Fruit fly (Drosophila melanogaster) whole organism, embryonic: ENCODE results near the gene Gycalpha99B.

ENCODE experiments used
- Ada2b ChIP-seq: fragments of 200-800 bp; sonication (Bioruptor generic); IDR thresholded peaks from 2 replicates; pipeline ENCODE4 v1.3.6; 2022; ENCODE audit warnings: missing biosample characterization, missing genetic modification characterization
- BEAF-32 ChIP-seq: fragments of 200-800 bp; sonication (Bioruptor generic); optimal IDR thresholded peaks from 3 replicates; lab custom pipeline; 2017; ENCODE audit warnings: missing biosample characterization, missing genetic modification characterization, mild to moderate bottlenecking, moderate library complexity, missing genetic modification reagents
- CG10267 ChIP-seq: fragments of 200-800 bp; sonication (Bioruptor generic); optimal IDR thresholded peaks from 2 replicates; lab custom pipeline; 2018; ENCODE audit warnings: missing biosample characterization, mild to moderate bottlenecking, missing genetic modification characterization, moderate library complexity
- CG15601 ChIP-seq: fragments of 200-800 bp; sonication (Bioruptor generic); optimal IDR thresholded peaks from 3 replicates; lab custom pipeline; 2019; ENCODE audit warnings: missing biosample characterization, mild to moderate bottlenecking, missing genetic modification characterization, moderate library complexity
- CG1603 ChIP-seq: fragments of 200-800 bp; sonication (Bioruptor generic); optimal IDR thresholded peaks from 2 replicates; lab custom pipeline; 2019; ENCODE audit warnings: missing biosample characterization, mild to moderate bottlenecking, missing genetic modification characterization, moderate library complexity
- CG16813 ChIP-seq: fragments of 200-800 bp; sonication (Bioruptor generic); IDR thresholded peaks from 3 replicates; pipeline ENCODE4 v1.3.6; 2022; ENCODE audit warnings: missing biosample characterization, missing genetic modification characterization; ENCODE audit not compliant: partially characterized antibody
- CG17612 ChIP-seq: fragments of 200-800 bp; sonication (Bioruptor generic); IDR thresholded peaks from 2 replicates; pipeline ENCODE4 v1.3.6; 2022; ENCODE audit warnings: missing biosample characterization, missing genetic modification characterization
- CG17802 ChIP-seq: fragments of 200-800 bp; sonication (Bioruptor generic); optimal IDR thresholded peaks from 2 replicates; lab custom pipeline; 2018; ENCODE audit warnings: missing biosample characterization, mild to moderate bottlenecking, missing genetic modification characterization, moderate library complexity
- CG18476 ChIP-seq: fragments of 200-800 bp; sonication (Bioruptor generic); optimal IDR thresholded peaks from 2 replicates; lab custom pipeline; 2016; ENCODE audit warnings: missing biosample characterization, mild to moderate bottlenecking, missing genetic modification characterization
- CG18599 ChIP-seq: fragments of 200-800 bp; sonication (Bioruptor generic); optimal IDR thresholded peaks from 3 replicates; lab custom pipeline; 2017; ENCODE audit warnings: missing biosample characterization, missing genetic modification characterization, mild to moderate bottlenecking, moderate library complexity, missing genetic modification reagents
- CG2875 ChIP-seq: fragments of 200-800 bp; sonication (Bioruptor generic); optimal IDR thresholded peaks from 2 replicates; lab custom pipeline; 2017; ENCODE audit warnings: missing biosample characterization, mild to moderate bottlenecking, missing genetic modification characterization, missing genetic modification reagents
- CG34224 ChIP-seq: fragments of 200-800 bp; sonication (Bioruptor generic); IDR thresholded peaks from 3 replicates; pipeline ENCODE4 v1.3.6; 2022; ENCODE audit warnings: missing biosample characterization, missing genetic modification characterization; ENCODE audit not compliant: partially characterized antibody
- CG34376 ChIP-seq: fragments of 200-800 bp; sonication (Bioruptor generic); optimal IDR thresholded peaks from 2 replicates; lab custom pipeline; 2018; ENCODE audit warnings: missing biosample characterization, mild to moderate bottlenecking, missing genetic modification characterization
- CG34422 ChIP-seq: fragments of 200-800 bp; sonication (Bioruptor generic); IDR thresholded peaks from 3 replicates; pipeline ENCODE4 v1.3.6; 2022; ENCODE audit warnings: missing biosample characterization, missing genetic modification characterization
- CG43689 ChIP-seq: fragments of 200-800 bp; sonication (Bioruptor generic); IDR thresholded peaks from 2 replicates; pipeline ENCODE4 v1.3.6; 2022; ENCODE audit warnings: missing biosample characterization, missing genetic modification characterization
- CG5245 ChIP-seq: fragments of 200-800 bp; sonication (Bioruptor generic); optimal IDR thresholded peaks from 3 replicates; lab custom pipeline; 2016; ENCODE audit warnings: missing biosample characterization, missing genetic modification characterization
- CG5953 ChIP-seq: fragments of 200-800 bp; sonication (Bioruptor generic); IDR thresholded peaks from 2 replicates; pipeline ENCODE4 v1.3.6; 2022; ENCODE audit warnings: missing biosample characterization, missing genetic modification characterization
- CG6689 ChIP-seq: fragments of 200-800 bp; sonication (Bioruptor generic); IDR thresholded peaks from 2 replicates; pipeline ENCODE4 v1.3.6; 2022; ENCODE audit warnings: missing biosample characterization, missing genetic modification characterization
- CG6791 ChIP-seq: fragments of 200-800 bp; sonication (Bioruptor generic); IDR thresholded peaks from 3 replicates; pipeline ENCODE4 v1.3.6; 2022; ENCODE audit warnings: missing biosample characterization, missing genetic modification characterization; ENCODE audit not compliant: partially characterized antibody
- CG7745 ChIP-seq: fragments of 200-800 bp; sonication (Bioruptor generic); optimal IDR thresholded peaks from 2 replicates; lab custom pipeline; 2018; ENCODE audit warnings: missing biosample characterization, mild to moderate bottlenecking, missing genetic modification characterization, moderate library complexity
- CG8388 ChIP-seq: fragments of 200-800 bp; sonication (Bioruptor generic); optimal IDR thresholded peaks from 2 replicates; lab custom pipeline; 2019; ENCODE audit warnings: missing biosample characterization, mild to moderate bottlenecking, missing genetic modification characterization, moderate library complexity
- CHES-1-like ChIP-seq: fragments of 200-800 bp; sonication (Bioruptor generic); optimal IDR thresholded peaks from 2 replicates; lab custom pipeline; 2016; ENCODE audit warnings: missing biosample characterization, missing genetic modification characterization
- ERR ChIP-seq: fragments of 200-800 bp; sonication (Bioruptor generic); optimal IDR thresholded peaks from 2 replicates; lab custom pipeline; 2016; ENCODE audit warnings: missing biosample characterization, missing genetic modification characterization
- Eip74EF ChIP-seq, 2 experiments: fragments of 200-800 bp in 1 of 2; fragments of >200 bp in 1 of 2; sonication (Bioruptor generic) in 1 of 2; optimal IDR thresholded peaks; 2 replicates each; lab custom pipeline; 2017 to 2019; ENCODE audit warnings: missing biosample characterization in 2 of 2, missing genetic modification characterization in 2 of 2, mild to moderate bottlenecking in 1 of 2, moderate library complexity in 1 of 2
- Elba2 ChIP-seq: fragments of 200-800 bp; sonication (Bioruptor generic); optimal IDR thresholded peaks from 3 replicates; lab custom pipeline; 2016; ENCODE audit warnings: missing biosample characterization, missing genetic modification characterization
- HLH3B ChIP-seq: fragments of 200-800 bp; sonication (Bioruptor generic); IDR thresholded peaks from 2 replicates; pipeline ENCODE4 v1.3.6; 2022; ENCODE audit warnings: missing biosample characterization, missing genetic modification characterization
- HmgZ ChIP-seq: fragments of 200-800 bp; sonication (Bioruptor generic); optimal IDR thresholded peaks from 2 replicates; lab custom pipeline; 2018; ENCODE audit warnings: missing biosample characterization, mild to moderate bottlenecking, missing genetic modification characterization
- Hsf ChIP-seq: fragments of 200-800 bp; sonication (Bioruptor generic); optimal IDR thresholded peaks from 3 replicates; lab custom pipeline; 2016; ENCODE audit warnings: missing biosample characterization, missing genetic modification characterization
- NC2β ChIP-seq: fragments of 200-800 bp; sonication (Bioruptor generic); optimal IDR thresholded peaks from 2 replicates; lab custom pipeline; 2016; ENCODE audit warnings: missing biosample characterization, missing genetic modification characterization
- Nf-YB ChIP-seq: fragments of 200-800 bp; sonication (Bioruptor generic); optimal IDR thresholded peaks from 3 replicates; lab custom pipeline; 2019; ENCODE audit warnings: missing biosample characterization, mild to moderate bottlenecking, missing genetic modification characterization, moderate library complexity
- NfI ChIP-seq: fragments of 200-800 bp; sonication (Bioruptor generic); optimal IDR thresholded peaks from 3 replicates; lab custom pipeline; 2018; ENCODE audit warnings: missing biosample characterization, mild to moderate bottlenecking, missing genetic modification characterization, moderate library complexity
- Side ChIP-seq: fragments of 200-800 bp; sonication (Bioruptor generic); optimal IDR thresholded peaks from 2 replicates; lab custom pipeline; 2016; ENCODE audit warnings: missing biosample characterization, missing genetic modification characterization
- ab ChIP-seq: fragments of 200-800 bp; sonication (Bioruptor generic); optimal IDR thresholded peaks from 2 replicates; lab custom pipeline; 2016; ENCODE audit warnings: missing biosample characterization, missing genetic modification characterization
- da ChIP-seq: fragments of 200-800 bp; sonication (Bioruptor generic); optimal IDR thresholded peaks from 2 replicates; lab custom pipeline; 2016; ENCODE audit warnings: missing biosample characterization, missing genetic modification characterization
- dan ChIP-seq: fragments of 200-800 bp; sonication (Bioruptor generic); IDR thresholded peaks from 2 replicates; pipeline ENCODE4 v1.3.6; 2022; ENCODE audit warnings: missing biosample characterization, missing genetic modification characterization
- ftz-f1 ChIP-seq: fragments of 200-800 bp; sonication (Bioruptor generic); optimal IDR thresholded peaks from 2 replicates; lab custom pipeline; 2016; ENCODE audit warnings: missing biosample characterization, missing genetic modification characterization
- her ChIP-seq: fragments of 200-800 bp; sonication (Bioruptor generic); optimal IDR thresholded peaks from 2 replicates; lab custom pipeline; 2016; ENCODE audit warnings: missing biosample characterization, missing genetic modification characterization
- kni ChIP-seq: fragments of 200-800 bp; sonication (Bioruptor generic); optimal IDR thresholded peaks from 3 replicates; lab custom pipeline; 2017; ENCODE audit warnings: mild to moderate bottlenecking, missing biosample characterization, missing genetic modification reagents, missing genetic modification characterization
- lmd ChIP-seq: fragments of 200-800 bp; sonication (Bioruptor generic); IDR thresholded peaks from 2 replicates; pipeline ENCODE4 v1.3.6; 2022; ENCODE audit warnings: missing biosample characterization, missing genetic modification characterization
- mirr ChIP-seq: fragments of 200-800 bp; sonication (Bioruptor generic); optimal IDR thresholded peaks from 3 replicates; lab custom pipeline; 2018; ENCODE audit warnings: missing biosample characterization, mild to moderate bottlenecking, missing genetic modification characterization
- oc ChIP-seq: fragments of 200-800 bp; sonication (Bioruptor generic); optimal IDR thresholded peaks from 2 replicates; lab custom pipeline; 2018; ENCODE audit warnings: missing biosample characterization, mild to moderate bottlenecking, missing genetic modification characterization, moderate library complexity
- p53 ChIP-seq: fragments of 200-800 bp; sonication (Bioruptor generic); optimal IDR thresholded peaks from 2 replicates; lab custom pipeline; 2016; ENCODE audit warnings: missing biosample characterization, missing genetic modification characterization
- pfk ChIP-seq: fragments of 200-800 bp; sonication (Bioruptor generic); optimal IDR thresholded peaks from 2 replicates; lab custom pipeline; 2018; ENCODE audit warnings: missing biosample characterization, mild to moderate bottlenecking, missing genetic modification characterization, moderate library complexity
- psq ChIP-seq: fragments of 200-800 bp; sonication (Bioruptor generic); optimal IDR thresholded peaks from 2 replicates; lab custom pipeline; 2017; ENCODE audit warnings: missing biosample characterization, missing genetic modification characterization
- pzg ChIP-seq: fragments of 200-800 bp; sonication (Bioruptor generic); optimal IDR thresholded peaks from 3 replicates; lab custom pipeline; 2018; ENCODE audit warnings: missing biosample characterization, mild to moderate bottlenecking, missing genetic modification characterization, moderate library complexity
- repo ChIP-seq: fragments of 200-800 bp; sonication (Bioruptor generic); optimal IDR thresholded peaks from 2 replicates; lab custom pipeline; 2016; ENCODE audit warnings: missing biosample characterization, missing genetic modification characterization
- ssp ChIP-seq: fragments of 200-800 bp; sonication (Bioruptor generic); IDR thresholded peaks from 2 replicates; pipeline ENCODE4 v1.3.6; 2022; ENCODE audit warnings: missing biosample characterization, missing genetic modification characterization
- tap ChIP-seq: fragments of 200-800 bp; optimal IDR thresholded peaks from 3 replicates; lab custom pipeline; 2019; ENCODE audit warnings: missing biosample characterization, mild to moderate bottlenecking, missing genetic modification characterization, moderate library complexity
- wor ChIP-seq: fragments of 200-800 bp; sonication (Bioruptor generic); IDR thresholded peaks from 2 replicates; pipeline ENCODE4 v1.3.6; 2022; ENCODE audit warnings: missing biosample characterization, missing genetic modification characterization
- zen ChIP-seq: fragments of 200-800 bp; sonication (Bioruptor generic); optimal IDR thresholded peaks from 3 replicates; lab custom pipeline; 2018; ENCODE audit warnings: missing biosample characterization, mild to moderate bottlenecking, missing genetic modification characterization, moderate library complexity
- zf30C ChIP-seq: fragments of 200-800 bp; sonication (Bioruptor generic); optimal IDR thresholded peaks from 3 replicates; lab custom pipeline; 2018; ENCODE audit warnings: missing biosample characterization, mild to moderate bottlenecking, missing genetic modification characterization

The Gycalpha99B gene

DNA sequence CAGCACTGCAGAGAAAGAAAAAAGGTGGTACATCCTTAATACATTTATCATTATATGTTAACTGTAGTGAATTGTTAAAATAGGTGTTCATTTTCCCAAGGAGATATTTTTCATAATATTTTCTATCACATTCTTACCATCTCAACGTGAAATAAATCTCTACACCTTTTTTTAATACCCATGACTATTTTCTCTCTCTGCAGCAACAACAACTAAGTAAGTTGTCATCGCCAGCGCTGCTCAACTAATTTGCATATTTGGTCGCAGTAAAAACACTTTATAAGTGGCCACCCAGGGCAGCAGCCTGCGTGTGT lies 8.2 kb downstream of the Gycalpha99B start (continued):
- TF ChIP-seq Eip74EF (GFP tag; optimal IDR thresholded peaks at IDR 0.05; lab: Kevin White, UChicago) (peak in 1 of 2 experiments; percentile 12), CG8388 (GFP tag; lab: Kevin White, UChicago) (peak; percentile 49), pfk (GFP tag; lab: Kevin White, UChicago) (no peak), CG7745 (no peak), CG15601 (peak; percentile 8), CG18476 (GFP tag; lab: Kevin White, UChicago) (peak; percentile 2), oc (tag; lab: Kevin White, UChicago) (peak; percentile 44), wor (GFP tag; lab: Robert Waterston, UW) (no peak), CG2875 (GFP tag; lab: Kevin White, UChicago) (peak; percentile 5), BEAF-32 (GFP tag; lab: Kevin White, UChicago) (no peak), ab (no peak), mirr (no peak), CG10267 (tag; lab: Kevin White, UChicago) (peak; percentile 30), CG6689 (peak; percentile 29; the same call in 1 of the 2 replicates), lmd (GFP tag; lab: Robert Waterston, UW) (peak; percentile 39; the same call in 1 of the 2 replicates), tap (tag; lab: Kevin White, UChicago) (peak; percentile 32), CG16813 (no peak), CG34376 (no peak), zen (no peak), pzg (GFP tag; lab: Kevin White, UChicago) (no peak), CG17612 (GFP tag; lab: Robert Waterston, UW) (no peak), CHES-1-like (GFP tag; lab: Kevin White, UChicago) (no peak), HLH3B (GFP tag; lab: Robert Waterston, UW) (no peak), CG17802 (tag; lab: Kevin White, UChicago) (no peak), NfI (peak; percentile 7), p53 (GFP tag; lab: Kevin White, UChicago) (no peak), zf30C (peak; percentile 53), CG34224 (GFP tag; lab: Robert Waterston, UW) (no peak), da (GFP tag; lab: Kevin White, UChicago) (no peak), HmgZ (tag; lab: Kevin White, UChicago) (no peak), CG18599 (GFP tag; lab: Kevin White, UChicago) (peak; percentile 22), ERR (GFP tag; lab: Kevin White, UChicago) (no peak), CG5245 (peak; percentile 62), CG5953 (GFP tag; lab: Robert Waterston, UW) (no peak), Nf-YB (GFP tag; lab: Kevin White, UChicago) (no peak), CG43689 (GFP tag; lab: Robert Waterston, UW) (peak; percentile 30; the same call in 1 of the 2 replicates), ssp (no peak), CG34422 (GFP tag; lab: Robert Waterston, UW) (no peak), kni (GFP tag; lab: Kevin White, UChicago) (peak; percentile 9), ftz-f1 (GFP tag; lab: Kevin White, UChicago) (no peak), Ada2b (GFP tag; lab: Robert Waterston, UW) (peak; percentile 58), dan (no peak), Elba2 (GFP tag; lab: Kevin White, UChicago) (no peak), Hsf (GFP tag; lab: Kevin White, UChicago) (no peak), Side (no peak), CG1603 (peak; percentile 71), CG6791 (no peak), NC2β (GFP tag; lab: Kevin White, UChicago) (peak; percentile 6), repo (GFP tag; lab: Kevin White, UChicago) (no peak), psq (no peak), her (GFP tag; lab: Kevin White, UChicago) (no peak)
